Fruit fly (Drosophila melanogaster) whole organism, embryonic: Measurements from ENCODE around the gene CG15368.
A peak's percentile ranks its signal among the peaks of the same experiment; 100 is the strongest.

Experiments used
- Antp ChIP-seq: fragments of 200-800 bp; sonication (Bioruptor generic); optimal IDR thresholded peaks from 3 replicates; lab custom pipeline; 2016; ENCODE audit warnings: missing biosample characterization, missing genetic modification characterization
- Atf3 ChIP-seq: fragments of 200-800 bp; sonication (Bioruptor generic); optimal IDR thresholded peaks from 3 replicates; lab custom pipeline; 2016; ENCODE audit warnings: missing biosample characterization, missing genetic modification characterization
- Atf6 ChIP-seq: fragments of 200-800 bp; sonication (Bioruptor generic); IDR thresholded peaks from 2 replicates; pipeline ENCODE4 v1.3.6; 2022; ENCODE audit warnings: missing biosample characterization, missing genetic modification characterization
- B-H1 ChIP-seq: fragments of 200-800 bp; sonication (Bioruptor generic); IDR thresholded peaks from 3 replicates; pipeline ENCODE4 v1.3.6; 2022; ENCODE audit warnings: missing biosample characterization, missing genetic modification characterization
- Bgb ChIP-seq: fragments of 200-800 bp; sonication (Bioruptor generic); IDR thresholded peaks from 2 replicates; pipeline ENCODE4 v1.3.6; 2022; ENCODE audit warnings: missing biosample characterization, missing genetic modification characterization; ENCODE audit not compliant: partially characterized antibody
- Blimp-1 ChIP-seq: fragments of 200-800 bp; sonication (Bioruptor generic); optimal IDR thresholded peaks from 3 replicates; lab custom pipeline; 2018; ENCODE audit warnings: missing biosample characterization, missing genetic modification characterization, mild to moderate bottlenecking, moderate library complexity, missing genetic modification reagents
- CG10366 ChIP-seq: fragments of 200-800 bp; sonication (Bioruptor generic); IDR thresholded peaks from 2 replicates; pipeline ENCODE4 v1.3.6; 2022; ENCODE audit warnings: missing biosample characterization, missing genetic modification characterization
- CG10654 ChIP-seq: fragments of 200-800 bp; sonication (Bioruptor generic); optimal IDR thresholded peaks from 2 replicates; lab custom pipeline; 2016; ENCODE audit warnings: missing biosample characterization, missing genetic modification characterization
- CG10959 ChIP-seq: fragments of 200-800 bp; sonication (Bioruptor generic); IDR thresholded peaks from 2 replicates; pipeline ENCODE4 v1.3.6; 2022; ENCODE audit warnings: missing biosample characterization, missing genetic modification characterization
- CG11504 ChIP-seq: fragments of 200-800 bp; sonication (Bioruptor generic); optimal IDR thresholded peaks from 3 replicates; lab custom pipeline; 2019; ENCODE audit warnings: missing biosample characterization, mild to moderate bottlenecking, missing genetic modification characterization, moderate library complexity
- CG12659 ChIP-seq: fragments of 200-800 bp; sonication (Bioruptor generic); optimal IDR thresholded peaks from 3 replicates; lab custom pipeline; 2017; ENCODE audit warnings: mild to moderate bottlenecking, missing biosample characterization, missing genetic modification reagents, missing genetic modification characterization
- CG13296 ChIP-seq: fragments of 200-800 bp; sonication (Bioruptor generic); optimal IDR thresholded peaks from 3 replicates; lab custom pipeline; 2018; ENCODE audit warnings: missing biosample characterization, mild to moderate bottlenecking, missing genetic modification characterization
- CG14667 ChIP-seq: fragments of 200-800 bp; sonication (Bioruptor generic); IDR thresholded peaks from 2 replicates; pipeline ENCODE4 v1.3.6; 2022; ENCODE audit warnings: missing biosample characterization, missing genetic modification characterization
- CG1647 ChIP-seq: fragments of 200-800 bp; sonication (Bioruptor generic); optimal IDR thresholded peaks from 3 replicates; lab custom pipeline; 2016; ENCODE audit warnings: missing biosample characterization, missing genetic modification characterization
- CG16863 ChIP-seq: fragments of 200-800 bp; sonication (Bioruptor generic); optimal IDR thresholded peaks from 3 replicates; lab custom pipeline; 2016; ENCODE audit warnings: missing biosample characterization, missing genetic modification characterization
- CG2889 ChIP-seq: fragments of 200-800 bp; sonication (Bioruptor generic); IDR thresholded peaks from 3 replicates; pipeline ENCODE4 v1.3.6; 2022; ENCODE audit warnings: missing biosample characterization, missing genetic modification characterization
- CG31388 ChIP-seq: fragments of 200-800 bp; sonication (Bioruptor generic); optimal IDR thresholded peaks from 2 replicates; lab custom pipeline; 2016; ENCODE audit warnings: missing biosample characterization, missing genetic modification characterization
- CG31441 ChIP-seq: fragments of 200-800 bp; sonication (Bioruptor generic); IDR thresholded peaks from 2 replicates; pipeline ENCODE4 v1.3.6; 2022; ENCODE audit warnings: missing biosample characterization, missing genetic modification characterization
- CG32532 ChIP-seq: fragments of 200-800 bp; sonication (Bioruptor generic); IDR thresholded peaks from 2 replicates; pipeline ENCODE4 v1.3.6; 2022; ENCODE audit warnings: missing biosample characterization, missing genetic modification characterization
- CG3726 ChIP-seq: fragments of 200-800 bp; sonication (Bioruptor generic); IDR thresholded peaks from 3 replicates; pipeline ENCODE4, ENCODE4 v1.3.6; 2022; ENCODE audit warnings: missing biosample characterization, missing genetic modification characterization
- CG4404 ChIP-seq: fragments of 200-800 bp; sonication (Bioruptor generic); IDR thresholded peaks from 2 replicates; pipeline ENCODE4 v1.3.6; 2022; ENCODE audit warnings: missing biosample characterization, missing genetic modification characterization
- CG4854 ChIP-seq: fragments of 200-800 bp; sonication (Bioruptor generic); optimal IDR thresholded peaks from 2 replicates; lab custom pipeline; 2016; ENCODE audit warnings: missing biosample characterization, missing genetic modification characterization, inconsistent platforms
- CG6854 ChIP-seq: fragments of 200-800 bp; sonication (Bioruptor generic); optimal IDR thresholded peaks from 3 replicates; lab custom pipeline; 2017; ENCODE audit warnings: missing biosample characterization, mild to moderate bottlenecking, missing genetic modification characterization
- Drgx ChIP-seq: fragments of 200-800 bp; sonication (Bioruptor generic); IDR thresholded peaks from 2 replicates; pipeline ENCODE4 v1.3.6; 2022; ENCODE audit warnings: missing biosample characterization, missing genetic modification characterization
- Hr39 ChIP-seq: fragments of >200 bp; optimal IDR thresholded peaks from 2 replicates; lab custom pipeline; 2017
- Mad ChIP-seq: fragments of 200-800 bp; sonication (Bioruptor generic); optimal IDR thresholded peaks from 2 replicates; lab custom pipeline; 2016; ENCODE audit warnings: missing biosample characterization, missing genetic modification characterization
- Neu2 ChIP-seq: fragments of 200-800 bp; sonication (Bioruptor generic); optimal IDR thresholded peaks from 3 replicates; lab custom pipeline; 2016; ENCODE audit warnings: missing biosample characterization, missing genetic modification characterization, borderline replicate concordance
- Poxn ChIP-seq: fragments of 200-800 bp; sonication (Bioruptor generic); IDR thresholded peaks from 2 replicates; pipeline ENCODE4 v1.3.6; 2022; ENCODE audit warnings: missing biosample characterization, missing genetic modification characterization
- Sry-δ ChIP-seq: fragments of 200-800 bp; sonication (Bioruptor generic); optimal IDR thresholded peaks from 2 replicates; lab custom pipeline; 2016; ENCODE audit warnings: missing biosample characterization, missing genetic modification characterization
- ara ChIP-seq: fragments of 200-800 bp; sonication (Bioruptor generic); IDR thresholded peaks from 2 replicates; pipeline ENCODE4 v1.3.6; 2022; ENCODE audit warnings: missing biosample characterization, missing genetic modification characterization
- bowl ChIP-seq: fragments of 200-800 bp; sonication (Bioruptor generic); IDR thresholded peaks from 2 replicates; pipeline ENCODE4 v1.3.6; 2022; ENCODE audit warnings: missing biosample characterization, missing genetic modification characterization
- chn ChIP-seq: fragments of 200-800 bp; sonication (Bioruptor generic); optimal IDR thresholded peaks from 2 replicates; lab custom pipeline; 2016; ENCODE audit warnings: missing biosample characterization, missing genetic modification characterization
- da ChIP-seq: fragments of 200-800 bp; sonication (Bioruptor generic); optimal IDR thresholded peaks from 2 replicates; lab custom pipeline; 2016; ENCODE audit warnings: missing biosample characterization, missing genetic modification characterization
- dm ChIP-seq: fragments of 200-800 bp; sonication (Bioruptor generic); optimal IDR thresholded peaks from 3 replicates; lab custom pipeline; 2016; ENCODE audit warnings: missing biosample characterization, missing genetic modification characterization
- en ChIP-seq: fragments of 200-800 bp; sonication (Bioruptor generic); optimal IDR thresholded peaks from 2 replicates; lab custom pipeline; 2016; ENCODE audit warnings: missing biosample characterization, missing genetic modification characterization
- ftz-f1 ChIP-seq: fragments of 200-800 bp; sonication (Bioruptor generic); optimal IDR thresholded peaks from 2 replicates; lab custom pipeline; 2016; ENCODE audit warnings: missing biosample characterization, missing genetic modification characterization
- grn ChIP-seq: fragments of 200-800 bp; sonication (Bioruptor generic); optimal IDR thresholded peaks from 3 replicates; lab custom pipeline; 2017; ENCODE audit warnings: missing biosample characterization, missing genetic modification characterization
- gro ChIP-seq: fragments of 200-800 bp; sonication (Bioruptor generic); optimal IDR thresholded peaks from 2 replicates; lab custom pipeline; 2016; ENCODE audit warnings: missing biosample characterization, missing genetic modification characterization
- gsb ChIP-seq: fragments of 200-800 bp; sonication (Bioruptor generic); IDR thresholded peaks from 2 replicates; pipeline ENCODE4 v1.3.6; 2022; ENCODE audit warnings: missing biosample characterization, missing genetic modification characterization
- hth ChIP-seq: fragments of >200 bp; optimal IDR thresholded peaks from 2 replicates; lab custom pipeline; 2017; ENCODE audit warnings: inconsistent platforms
- inv ChIP-seq: fragments of 200-800 bp; sonication (Bioruptor generic); IDR thresholded peaks from 2 replicates; pipeline ENCODE4 v1.3.6; 2022; ENCODE audit warnings: missing biosample characterization, missing genetic modification characterization; ENCODE audit not compliant: partially characterized antibody
- kni ChIP-seq: fragments of 200-800 bp; sonication (Bioruptor generic); optimal IDR thresholded peaks from 3 replicates; lab custom pipeline; 2017; ENCODE audit warnings: mild to moderate bottlenecking, missing biosample characterization, missing genetic modification reagents, missing genetic modification characterization
- lilli ChIP-seq: fragments of 200-800 bp; sonication (Bioruptor generic); optimal IDR thresholded peaks from 3 replicates; lab custom pipeline; 2016; ENCODE audit warnings: missing biosample characterization, missing genetic modification characterization
- nerfin-1 ChIP-seq: fragments of 200-800 bp; sonication (Bioruptor generic); optimal IDR thresholded peaks from 3 replicates; lab custom pipeline; 2019; ENCODE audit warnings: missing biosample characterization, mild to moderate bottlenecking, missing genetic modification characterization, moderate library complexity
- nmo ChIP-seq: fragments of 200-800 bp; sonication (Bioruptor generic); optimal IDR thresholded peaks from 2 replicates; lab custom pipeline; 2018; ENCODE audit warnings: missing biosample characterization, mild to moderate bottlenecking, missing genetic modification characterization, moderate library complexity
- pan ChIP-seq, 4 experiments: fragments of >200 bp in 3 of 4; fragments of 200-800 bp in 1 of 4; sonication (Bioruptor generic) in 1 of 4; optimal IDR thresholded peaks in 3 of 4; IDR thresholded peaks in 1 of 4; 2 replicates each; pipeline versions ENCODE4 v1.3.6 to Lab custom; 2017 to 2022; ENCODE audit warnings: missing biosample characterization in 2 of 4, missing genetic modification characterization in 2 of 4, mixed read lengths in 1 of 4
- pros ChIP-seq: fragments of 200-800 bp; sonication (Bioruptor generic); optimal IDR thresholded peaks from 3 replicates; lab custom pipeline; 2019; ENCODE audit warnings: missing biosample characterization, mild to moderate bottlenecking, missing genetic modification characterization, moderate library complexity
- sr ChIP-seq: fragments of 200-800 bp; sonication (Bioruptor generic); IDR thresholded peaks from 3 replicates; pipeline ENCODE4 v1.3.6; 2022; ENCODE audit warnings: missing biosample characterization, missing genetic modification characterization
- tio ChIP-seq: fragments of 200-800 bp; sonication (Bioruptor generic); optimal IDR thresholded peaks from 2 replicates; lab custom pipeline; 2017; ENCODE audit warnings: missing biosample characterization, missing genetic modification characterization, inconsistent platforms
- tll ChIP-seq, 2 experiments: fragments of 200-800 bp in 1 of 2; fragments of >200 bp in 1 of 2; sonication (Bioruptor generic) in 1 of 2; optimal IDR thresholded peaks; 2 replicates each; lab custom pipeline; 2017 to 2019; ENCODE audit warnings: missing biosample characterization in 2 of 2, missing genetic modification characterization in 2 of 2, mild to moderate bottlenecking in 1 of 2, moderate library complexity in 1 of 2
- ttk ChIP-seq: fragments of 200-800 bp; sonication (Bioruptor generic); IDR thresholded peaks from 2 replicates; pipeline ENCODE4 v2.1.2; 2022; ENCODE audit warnings: missing biosample characterization, missing genetic modification characterization
- vvl ChIP-seq: fragments of 200-800 bp; sonication (Bioruptor generic); IDR thresholded peaks from 2 replicates; pipeline ENCODE4 v1.3.6; 2022; ENCODE audit warnings: missing biosample characterization, missing genetic modification characterization

Gene CG15368

dm6 chrX:9196362-9196761 is 19.2 kb upstream of the CG15368 start, which contains the start of gene CG12118 (continued):
- peak; percentile 32; the same call in 1 of the 2 replicates for TF ChIP-seq Poxn (GFP tag; lab: Robert Waterston, UW)
- peak; percentile 74 for TF ChIP-seq CG12659 (GFP tag; lab: Kevin White, UChicago)
- peak; percentile 82 for TF ChIP-seq lilli (GFP tag; lab: Kevin White, UChicago)
- TF ChIP-seq en (GFP tag; lab: Kevin White, UChicago) = no peak
- peak; percentile 57; the same call in 1 of the 2 replicates for TF ChIP-seq CG14667
- peak; percentile 71 for TF ChIP-seq ttk
- no peak for TF ChIP-seq Atf3 (GFP tag; lab: Kevin White, UChicago)
- peak; percentile 62 for TF ChIP-seq B-H1 (GFP tag; lab: Robert Waterston, UW)
- peak; percentile 62 for TF ChIP-seq Drgx (GFP tag; lab: Robert Waterston, UW)
- no peak for TF ChIP-seq da
- peak; percentile 82 for TF ChIP-seq CG32532 (GFP tag; lab: Robert Waterston, UW)
- TF ChIP-seq CG10654 (GFP tag; lab: Kevin White, UChicago) = peak; percentile 82
- peak; percentile 15 for TF ChIP-seq gro
- no peak for TF ChIP-seq CG1647 (GFP tag; lab: Kevin White, UChicago)
- peak; percentile 42 for TF ChIP-seq CG31388 (GFP tag; lab: Kevin White, UChicago)
- peak; percentile 85 for TF ChIP-seq nmo (GFP tag; lab: Kevin White, UChicago)
- TF ChIP-seq chn (GFP tag; lab: Kevin White, UChicago) = peak; percentile 57
- TF ChIP-seq tio (GFP tag; lab: Kevin White, UChicago) = peak; percentile 76
- TF ChIP-seq kni = no peak
- TF ChIP-seq ara (GFP tag; lab: Robert Waterston, UW) = peak; percentile 73
- no peak for TF ChIP-seq dm
- peak; percentile 55 for TF ChIP-seq CG4854
- peak; percentile 33; the same call in 1 of the 2 replicates for TF ChIP-seq gsb (GFP tag; lab: Robert Waterston, UW)
- TF ChIP-seq hth (lab: Kevin White, UChicago) = no peak
- TF ChIP-seq Mad (GFP tag; lab: Kevin White, UChicago) = peak; percentile 74
- no peak for TF ChIP-seq Antp (GFP tag; lab: Kevin White, UChicago)
- TF ChIP-seq grn (GFP tag; lab: Kevin White, UChicago) = peak; percentile 21
- peak; percentile 77 for TF ChIP-seq CG11504
- TF ChIP-seq ftz-f1 (GFP tag; lab: Kevin White, UChicago) = no peak
- no peak for TF ChIP-seq sr (GFP tag; lab: Robert Waterston, UW)
- TF ChIP-seq Hr39 (lab: Kevin White, UChicago) = no peak
- TF ChIP-seq nerfin-1 = peak; percentile 59
- TF ChIP-seq pan (optimal IDR thresholded peaks at IDR 0.05; lab: Kevin White, UChicago) = no peak
- peak in 1 of 2 experiments; percentile 84 for TF ChIP-seq pan (GFP tag; optimal IDR thresholded peaks at IDR 0.05 in 1 of 2, IDR thresholded peaks at IDR 0.05 in 1 of 2)
- TF ChIP-seq Atf6 (GFP tag; lab: Robert Waterston, UW) = peak; percentile 79
- peak; percentile 73 for TF ChIP-seq inv (GFP tag; lab: Robert Waterston, UW)
- peak; percentile 88 for TF ChIP-seq CG10366 (GFP tag; lab: Robert Waterston, UW)
- peak; percentile 84 for TF ChIP-seq CG2889 (GFP tag; lab: Robert Waterston, UW)
- no peak for TF ChIP-seq bowl (GFP tag; lab: Robert Waterston, UW)
- peak; percentile 14 for TF ChIP-seq CG16863 (GFP tag; lab: Kevin White, UChicago)
- peak; percentile 72 for TF ChIP-seq CG31441
- peak; percentile 71 for TF ChIP-seq CG13296 (GFP tag; lab: Kevin White, UChicago)
- TF ChIP-seq CG10959 (GFP tag; lab: Robert Waterston, UW) = peak; percentile 63
- TF ChIP-seq vvl (GFP tag; lab: Robert Waterston, UW) = peak; percentile 91
- TF ChIP-seq CG6854 = no peak
- TF ChIP-seq CG3726 (GFP tag; lab: Robert Waterston, UW) = peak; percentile 5; the same call in 1 of the 3 replicates
- TF ChIP-seq Bgb (GFP tag; lab: Robert Waterston, UW) = peak; percentile 91
- peak; percentile 79 for TF ChIP-seq Sry-δ (GFP tag; lab: Kevin White, UChicago)
- no peak for TF ChIP-seq pros
- peak; percentile 78 for TF ChIP-seq Blimp-1 (GFP tag; lab: Kevin White, UChicago)
- TF ChIP-seq Neu2 (GFP tag; lab: Kevin White, UChicago) = no peak
- TF ChIP-seq tll (GFP tag; optimal IDR thresholded peaks at IDR 0.05; lab: Kevin White, UChicago) = no peak
- TF ChIP-seq CG4404 (GFP tag; lab: Robert Waterston, UW) = peak; percentile 22; the same call in 1 of the 2 replicates
